Fruit fly (Drosophila melanogaster) whole organism, embryonic: ENCODE data around the gene CG6005.

Experiments
- CG10209 ChIP-seq: fragments of 200-800 bp; sonication (Bioruptor generic); optimal IDR thresholded peaks from 3 replicates; lab custom pipeline; 2017; ENCODE audit warnings: missing biosample characterization, mild to moderate bottlenecking, missing genetic modification characterization, missing genetic modification reagents
- CG10462 ChIP-seq: fragments of 200-800 bp; sonication (Bioruptor generic); optimal IDR thresholded peaks from 2 replicates; lab custom pipeline; 2016; ENCODE audit warnings: missing biosample characterization, missing genetic modification characterization
- CG10565 ChIP-seq: fragments of 200-800 bp; sonication (Bioruptor generic); optimal IDR thresholded peaks from 3 replicates; lab custom pipeline; 2016; ENCODE audit warnings: missing biosample characterization, mild to moderate bottlenecking, missing genetic modification characterization
- CG11456 ChIP-seq: fragments of 200-800 bp; sonication (Bioruptor generic); IDR thresholded peaks from 3 replicates; pipeline ENCODE4 v1.3.6; 2022; ENCODE audit warnings: missing biosample characterization, missing genetic modification characterization
- CG1233 ChIP-seq: fragments of 200-800 bp; sonication (Bioruptor generic); optimal IDR thresholded peaks from 4 replicates; lab custom pipeline; 2018; ENCODE audit warnings: missing biosample characterization, mild to moderate bottlenecking, missing genetic modification characterization
- CG14710 ChIP-seq: fragments of 200-800 bp; sonication (Bioruptor generic); optimal IDR thresholded peaks from 3 replicates; lab custom pipeline; 2019; ENCODE audit warnings: missing biosample characterization, mild to moderate bottlenecking, missing genetic modification characterization, moderate library complexity
- CG1603 ChIP-seq: fragments of 200-800 bp; sonication (Bioruptor generic); optimal IDR thresholded peaks from 2 replicates; lab custom pipeline; 2019; ENCODE audit warnings: missing biosample characterization, mild to moderate bottlenecking, missing genetic modification characterization, moderate library complexity
- CG1647 ChIP-seq: fragments of 200-800 bp; sonication (Bioruptor generic); optimal IDR thresholded peaks from 3 replicates; lab custom pipeline; 2016; ENCODE audit warnings: missing biosample characterization, missing genetic modification characterization
- CG17361 ChIP-seq: fragments of 200-800 bp; sonication (Bioruptor generic); IDR thresholded peaks from 3 replicates; pipeline ENCODE4 v1.3.6; 2022; ENCODE audit warnings: missing biosample characterization, missing genetic modification characterization
- CG18011 ChIP-seq: fragments of 200-800 bp; sonication (Bioruptor generic); optimal IDR thresholded peaks from 2 replicates; lab custom pipeline; 2017; ENCODE audit warnings: missing biosample characterization, missing genetic modification characterization, mild to moderate bottlenecking, moderate library complexity, missing genotype
- CG3065 ChIP-seq: fragments of 200-800 bp; sonication (Bioruptor generic); optimal IDR thresholded peaks from 2 replicates; lab custom pipeline; 2016; ENCODE audit warnings: missing biosample characterization, missing genetic modification characterization
- CG3995 ChIP-seq: fragments of 200-800 bp; sonication (Bioruptor generic); optimal IDR thresholded peaks from 3 replicates; lab custom pipeline; 2016; ENCODE audit warnings: missing biosample characterization, missing genetic modification characterization
- CG4282 ChIP-seq: fragments of 200-800 bp; sonication (Bioruptor generic); optimal IDR thresholded peaks from 2 replicates; lab custom pipeline; 2016; ENCODE audit warnings: missing biosample characterization, missing genetic modification characterization
- CG4328 ChIP-seq: fragments of 200-800 bp; sonication (Bioruptor generic); optimal IDR thresholded peaks from 3 replicates; lab custom pipeline; 2017; ENCODE audit warnings: missing biosample characterization, missing genetic modification reagents, missing genetic modification characterization
- CG8290 ChIP-seq, 3 experiments: fragments of 200-800 bp; sonication (Bioruptor generic); optimal IDR thresholded peaks; 2 replicates each; lab custom pipeline; 2016 to 2019; ENCODE audit warnings: missing biosample characterization in 3 of 3, missing genetic modification characterization in 3 of 3, mild to moderate bottlenecking in 2 of 3, moderate library complexity in 1 of 3
- CG8765 ChIP-seq: fragments of 200-800 bp; sonication (Bioruptor generic); IDR thresholded peaks from 2 replicates; pipeline ENCODE4 v1.3.6; 2022; ENCODE audit warnings: missing biosample characterization, missing genetic modification characterization
- CHES-1-like ChIP-seq: fragments of 200-800 bp; sonication (Bioruptor generic); optimal IDR thresholded peaks from 2 replicates; lab custom pipeline; 2016; ENCODE audit warnings: missing biosample characterization, missing genetic modification characterization
- Doc3 ChIP-seq: fragments of 200-800 bp; sonication (Bioruptor generic); IDR thresholded peaks from 3 replicates; pipeline ENCODE4 v1.3.6; 2022; ENCODE audit warnings: missing biosample characterization, missing genetic modification characterization; ENCODE audit not compliant: partially characterized antibody
- Eip74EF ChIP-seq, 2 experiments: fragments of 200-800 bp in 1 of 2; fragments of >200 bp in 1 of 2; sonication (Bioruptor generic) in 1 of 2; optimal IDR thresholded peaks; 2 replicates each; lab custom pipeline; 2017 to 2019; ENCODE audit warnings: missing biosample characterization in 2 of 2, missing genetic modification characterization in 2 of 2, mild to moderate bottlenecking in 1 of 2, moderate library complexity in 1 of 2
- Ets65A ChIP-seq: fragments of 200-800 bp; sonication (Bioruptor generic); peaks from one replicate; lab custom pipeline; 2016; ENCODE audit warnings: missing biosample characterization, missing genetic modification characterization
- GATAe ChIP-seq: fragments of 200-800 bp; sonication (Bioruptor generic); conservative IDR thresholded peaks from 2 replicates; pipeline ENCODE4 v1.3.6; 2022; ENCODE audit warnings: missing biosample characterization, missing genetic modification characterization
- HLH4C ChIP-seq: fragments of 200-800 bp; sonication (Bioruptor generic); IDR thresholded peaks from 3 replicates; pipeline ENCODE4 v1.3.6; 2022; ENCODE audit warnings: missing biosample characterization, missing genetic modification characterization; ENCODE audit not compliant: partially characterized antibody
- Hr78 ChIP-seq, 2 experiments: fragments of 200-800 bp in 1 of 2; fragments of >200 bp in 1 of 2; sonication (Bioruptor generic) in 1 of 2; optimal IDR thresholded peaks; 2 replicates each; lab custom pipeline; 2017 to 2019; ENCODE audit warnings: missing biosample characterization in 2 of 2, missing genetic modification characterization in 2 of 2, mild to moderate bottlenecking in 1 of 2, moderate library complexity in 1 of 2
- Mes4 ChIP-seq: fragments of 200-800 bp; sonication (Bioruptor generic); optimal IDR thresholded peaks from 2 replicates; lab custom pipeline; 2016; ENCODE audit warnings: missing biosample characterization, missing genetic modification characterization
- NC2α ChIP-seq: fragments of 200-800 bp; sonication (Bioruptor generic); optimal IDR thresholded peaks from 2 replicates; lab custom pipeline; 2016; ENCODE audit warnings: missing biosample characterization, missing genetic modification characterization
- NK7.1 ChIP-seq: fragments of 200-800 bp; sonication (Bioruptor generic); optimal IDR thresholded peaks from 3 replicates; lab custom pipeline; 2016; ENCODE audit warnings: missing biosample characterization, missing genetic modification characterization
- Spps ChIP-seq: fragments of 200-800 bp; sonication (Bioruptor generic); optimal IDR thresholded peaks from 2 replicates; lab custom pipeline; 2018; ENCODE audit warnings: missing biosample characterization, mild to moderate bottlenecking, missing genetic modification characterization
- ac ChIP-seq: fragments of 200-800 bp; sonication (Bioruptor generic); optimal IDR thresholded peaks from 3 replicates; lab custom pipeline; 2017; ENCODE audit warnings: missing biosample characterization, mild to moderate bottlenecking, missing genetic modification characterization
- ara ChIP-seq: fragments of 200-800 bp; sonication (Bioruptor generic); IDR thresholded peaks from 2 replicates; pipeline ENCODE4 v1.3.6; 2022; ENCODE audit warnings: missing biosample characterization, missing genetic modification characterization
- bigmax ChIP-seq: fragments of 200-800 bp; sonication (Bioruptor generic); optimal IDR thresholded peaks from 2 replicates; lab custom pipeline; 2018; ENCODE audit warnings: missing biosample characterization, mild to moderate bottlenecking, missing genetic modification characterization
- btn ChIP-seq: fragments of 200-800 bp; sonication (Bioruptor generic); optimal IDR thresholded peaks from 2 replicates; lab custom pipeline; 2016; ENCODE audit warnings: missing biosample characterization, missing genetic modification characterization
- gce ChIP-seq: fragments of 200-800 bp; sonication (Bioruptor generic); IDR thresholded peaks from 3 replicates; pipeline ENCODE4 v1.3.6; 2022; ENCODE audit warnings: missing biosample characterization, missing genetic modification characterization
- gcm2 ChIP-seq: fragments of 200-800 bp; sonication (Bioruptor generic); optimal IDR thresholded peaks from 2 replicates; lab custom pipeline; 2016; ENCODE audit warnings: missing biosample characterization, missing genetic modification characterization
- gem ChIP-seq: fragments of 200-800 bp; sonication (Bioruptor generic); optimal IDR thresholded peaks from 2 replicates; lab custom pipeline; 2019; ENCODE audit warnings: missing biosample characterization, mild to moderate bottlenecking, missing genetic modification characterization, moderate library complexity
- h ChIP-seq: fragments of >200 bp; optimal IDR thresholded peaks from 2 replicates; lab custom pipeline; 2017
- hbn ChIP-seq: fragments of 200-800 bp; sonication (Bioruptor generic); IDR thresholded peaks from 2 replicates; pipeline ENCODE4 v1.3.6; 2022; ENCODE audit warnings: missing biosample characterization, missing genetic modification characterization; ENCODE audit not compliant: partially characterized antibody
- hth ChIP-seq: fragments of >200 bp; optimal IDR thresholded peaks from 2 replicates; lab custom pipeline; 2017; ENCODE audit warnings: inconsistent platforms
- lmd ChIP-seq: fragments of 200-800 bp; sonication (Bioruptor generic); IDR thresholded peaks from 2 replicates; pipeline ENCODE4 v1.3.6; 2022; ENCODE audit warnings: missing biosample characterization, missing genetic modification characterization
- nau ChIP-seq: fragments of 200-800 bp; sonication (Bioruptor generic); optimal IDR thresholded peaks from 3 replicates; lab custom pipeline; 2017; ENCODE audit warnings: missing biosample characterization, mild to moderate bottlenecking, missing genetic modification characterization, missing genetic modification reagents
- pnt ChIP-seq: fragments of 200-800 bp; sonication (Bioruptor generic); optimal IDR thresholded peaks from 3 replicates; lab custom pipeline; 2016; ENCODE audit warnings: missing biosample characterization, missing genetic modification characterization
- prd ChIP-seq, 3 experiments: fragments of >200 bp in 2 of 3; fragments of 200-800 bp in 1 of 3; sonication (Bioruptor generic) in 1 of 3; optimal IDR thresholded peaks in 2 of 3; IDR thresholded peaks in 1 of 3; 2 replicates in 2 of 3; 3 replicates in 1 of 3; pipeline versions ENCODE4 v1.3.6 to Lab custom; 2017 to 2022; ENCODE audit warnings: missing biosample characterization in 1 of 3, missing genetic modification characterization in 1 of 3
- scrt ChIP-seq: fragments of 200-800 bp; sonication (Bioruptor generic); optimal IDR thresholded peaks from 2 replicates; lab custom pipeline; 2018; ENCODE audit warnings: missing biosample characterization, mild to moderate bottlenecking, missing genetic modification characterization, moderate library complexity
- sens-2 ChIP-seq: fragments of 200-800 bp; sonication (Bioruptor generic); IDR thresholded peaks from 2 replicates; pipeline ENCODE4 v1.3.6; 2022; ENCODE audit warnings: missing biosample characterization, missing genetic modification characterization
- sim ChIP-seq: fragments of 200-800 bp; sonication (Bioruptor generic); IDR thresholded peaks from 2 replicates; pipeline ENCODE4 v1.3.6; 2022; ENCODE audit warnings: missing biosample characterization, missing genetic modification characterization
- sna ChIP-seq: fragments of 200-800 bp; sonication (Bioruptor generic); IDR thresholded peaks from 2 replicates; pipeline ENCODE4 v1.3.6; 2022; ENCODE audit warnings: missing biosample characterization, missing genetic modification characterization; ENCODE audit not compliant: partially characterized antibody
- sr ChIP-seq: fragments of 200-800 bp; sonication (Bioruptor generic); IDR thresholded peaks from 3 replicates; pipeline ENCODE4 v1.3.6; 2022; ENCODE audit warnings: missing biosample characterization, missing genetic modification characterization
- stwl ChIP-seq: fragments of 200-800 bp; sonication (Bioruptor generic); optimal IDR thresholded peaks from 3 replicates; lab custom pipeline; 2018; ENCODE audit warnings: missing biosample characterization, mild to moderate bottlenecking, missing genetic modification characterization, moderate library complexity
- sug ChIP-seq: fragments of 200-800 bp; optimal IDR thresholded peaks from 2 replicates; lab custom pipeline; 2019; ENCODE audit warnings: missing biosample characterization, mild to moderate bottlenecking, missing genetic modification characterization, moderate library complexity
- trh ChIP-seq: fragments of 200-800 bp; sonication (Bioruptor generic); optimal IDR thresholded peaks from 2 replicates; lab custom pipeline; 2016; ENCODE audit warnings: missing biosample characterization, missing genetic modification characterization
- ttk ChIP-seq: fragments of 200-800 bp; sonication (Bioruptor generic); IDR thresholded peaks from 2 replicates; pipeline ENCODE4 v2.1.2; 2022; ENCODE audit warnings: missing biosample characterization, missing genetic modification characterization

The CG6005 gene

dm6 chr3R:19028758-19029157 is 4.9 kb upstream of the CG6005 start, which contains the start of the genes GatA and P5cr (continued):
- TF ChIP-seq Hr78 (GFP tag; optimal IDR thresholded peaks at IDR 0.05; lab: Kevin White, UChicago): no peak
- TF ChIP-seq CG10565: no peak
- TF ChIP-seq NK7.1: peak; percentile 73
- TF ChIP-seq sug: peak; percentile 82
- no peak for TF ChIP-seq btn
- peak; percentile 75 for TF ChIP-seq CG10209 (GFP tag; lab: Kevin White, UChicago)
- no peak; the same call in 1 of the 2 replicates for TF ChIP-seq GATAe (GFP tag; lab: Robert Waterston, UW)
- peak; percentile 82 for TF ChIP-seq CG1647
- TF ChIP-seq CG11456: peak; percentile 96
- TF ChIP-seq h (lab: Kevin White, UChicago): no peak
- TF ChIP-seq scrt (GFP tag; lab: Kevin White, UChicago): no peak
- peak; percentile 70 for TF ChIP-seq CG4282 (GFP tag; lab: Kevin White, UChicago)
- TF ChIP-seq stwl (tag; lab: Kevin White, UChicago): no peak
- TF ChIP-seq CG8290 (GFP tag; optimal IDR thresholded peaks at IDR 0.05; lab: Kevin White, UChicago): no peak
- peak in 1 of 2 experiments; percentile 98 for TF ChIP-seq CG8290 (tag; optimal IDR thresholded peaks at IDR 0.05; lab: Kevin White, UChicago)
- TF ChIP-seq prd (optimal IDR thresholded peaks at IDR 0.05; lab: Kevin White, UChicago): no peak
- TF ChIP-seq prd (GFP tag; IDR thresholded peaks at IDR 0.05; lab: Robert Waterston, UW): peak; percentile 84
- TF ChIP-seq gem (tag; lab: Kevin White, UChicago): peak; percentile 82
- no peak for TF ChIP-seq Doc3 (GFP tag; lab: Robert Waterston, UW)
- TF ChIP-seq CG4328 (GFP tag; lab: Kevin White, UChicago): no peak
- TF ChIP-seq CG17361 (GFP tag; lab: Robert Waterston, UW): peak; percentile 38; the same call in 1 of the 3 replicates
- peak; percentile 70 for TF ChIP-seq CG18011 (GFP tag; lab: Kevin White, UChicago)
- no peak for TF ChIP-seq sim
- TF ChIP-seq Eip74EF (GFP tag; optimal IDR thresholded peaks at IDR 0.05; lab: Kevin White, UChicago): no peak
- TF ChIP-seq bigmax (GFP tag; lab: Kevin White, UChicago): peak; percentile 60
- peak; percentile 79 for TF ChIP-seq CG1603 (tag; lab: Kevin White, UChicago)
- TF ChIP-seq CG10462 (GFP tag; lab: Kevin White, UChicago): peak; percentile 8
- TF ChIP-seq trh (GFP tag; lab: Kevin White, UChicago): no peak
- TF ChIP-seq pnt (GFP tag; lab: Kevin White, UChicago): peak; percentile 78
- no peak for TF ChIP-seq hbn (GFP tag; lab: Robert Waterston, UW)
- no peak for TF ChIP-seq hth (lab: Kevin White, UChicago)
- peak; percentile 97 for TF ChIP-seq Ets65A (GFP tag; lab: Kevin White, UChicago)
- TF ChIP-seq gcm2 (GFP tag; lab: Kevin White, UChicago): peak; percentile 62
- peak; percentile 33 for TF ChIP-seq CG3065 (GFP tag; lab: Kevin White, UChicago)
- peak; percentile 64; the same call in 2 of the 3 replicates for TF ChIP-seq gce (GFP tag; lab: Robert Waterston, UW)
- peak; percentile 67 for TF ChIP-seq nau (GFP tag; lab: Kevin White, UChicago)
- TF ChIP-seq sr (GFP tag; lab: Robert Waterston, UW): peak; percentile 69
- no peak for TF ChIP-seq Mes4 (GFP tag; lab: Kevin White, UChicago)
- TF ChIP-seq CG8765 (GFP tag; lab: Robert Waterston, UW): peak; percentile 39; the same call in 1 of the 2 replicates
- TF ChIP-seq CG3995 (GFP tag; lab: Kevin White, UChicago): peak; percentile 41
- no peak for TF ChIP-seq ac
- no peak for TF ChIP-seq NC2α (GFP tag; lab: Kevin White, UChicago)
- no peak for TF ChIP-seq HLH4C (GFP tag; lab: Robert Waterston, UW)
- peak; percentile 84; the same call in 1 of the 2 replicates for TF ChIP-seq lmd (GFP tag; lab: Robert Waterston, UW)
- peak; percentile 64 for TF ChIP-seq CG1233
- no peak for TF ChIP-seq Spps (tag; lab: Kevin White, UChicago)
- TF ChIP-seq CHES-1-like (GFP tag; lab: Kevin White, UChicago): peak; percentile 94
- peak; percentile 11 for TF ChIP-seq CG14710
- TF ChIP-seq ttk (GFP tag; lab: Robert Waterston, UW): peak; percentile 31; the same call in 1 of the 2 replicates
- TF ChIP-seq sna (GFP tag; lab: Robert Waterston, UW): no peak
- peak; percentile 60 for TF ChIP-seq ara
- TF ChIP-seq sens-2 (GFP tag; lab: Robert Waterston, UW): 0 out of 2 replicates have a peak, but pooled peaks have one; percentile 34
